Fruit fly (Drosophila melanogaster): ENCODE measurements around the gene Prx5.

DNA sequence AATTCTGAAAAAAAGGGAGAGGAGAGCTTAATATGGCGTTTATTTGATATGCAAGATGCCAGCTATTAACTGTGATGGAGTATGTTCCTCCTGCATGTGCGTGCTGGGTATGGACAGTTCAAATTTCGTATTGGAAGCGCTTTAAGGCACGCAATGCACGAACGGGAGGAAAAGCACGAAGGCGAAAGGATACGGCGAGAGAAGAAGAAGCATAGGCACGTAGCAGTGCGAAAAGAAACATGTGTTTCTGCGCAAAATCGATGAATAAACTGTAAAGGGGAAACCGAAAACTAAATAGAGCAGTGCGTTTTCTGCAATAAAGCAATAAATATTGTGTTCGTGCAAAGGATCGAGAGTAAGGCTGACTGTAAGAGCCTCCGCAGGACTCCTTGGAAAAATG, 48.8 kb upstream of the Prx5 start, which contains the start of gene CG14314:
- TF ChIP-seq Myc (optimal IDR thresholded peaks at IDR 0.05) (no peak), h (optimal IDR thresholded peaks at IDR 0.05) (no peak), psq (optimal IDR thresholded peaks at IDR 0.05) (no peak)
